Fruit fly (Drosophila melanogaster) whole organism, embryonic: Measurements from ENCODE around the gene CG7203.
A peak's percentile ranks its signal among the peaks of the same experiment; 100 is the strongest.

Experiments
- Atf-2 ChIP-seq: fragments of 200-800 bp; sonication (Bioruptor generic); optimal IDR thresholded peaks from 2 replicates; lab custom pipeline; 2016; ENCODE audit warnings: missing biosample characterization, missing genetic modification characterization
- Bgb ChIP-seq: fragments of 200-800 bp; sonication (Bioruptor generic); IDR thresholded peaks from 2 replicates; pipeline ENCODE4 v1.3.6; 2022; ENCODE audit warnings: missing biosample characterization, missing genetic modification characterization; ENCODE audit not compliant: partially characterized antibody
- C15 ChIP-seq: fragments of 200-800 bp; sonication (Bioruptor generic); IDR thresholded peaks from 3 replicates; pipeline ENCODE4 v1.3.6; 2022; ENCODE audit warnings: missing biosample characterization, missing genetic modification characterization
- CG10979 ChIP-seq: fragments of 200-800 bp; sonication (Bioruptor generic); optimal IDR thresholded peaks from 2 replicates; lab custom pipeline; 2018; ENCODE audit warnings: missing biosample characterization, mild to moderate bottlenecking, missing genetic modification characterization, moderate library complexity
- CG11398 ChIP-seq: fragments of 200-800 bp; sonication (Bioruptor generic); optimal IDR thresholded peaks from 2 replicates; lab custom pipeline; 2016; ENCODE audit warnings: missing biosample characterization, missing genetic modification characterization
- CG12155 ChIP-seq: fragments of 200-800 bp; sonication (Bioruptor generic); optimal IDR thresholded peaks from 3 replicates; lab custom pipeline; 2016; ENCODE audit warnings: missing biosample characterization, missing genetic modification characterization
- CG13894 ChIP-seq: fragments of 200-800 bp; sonication (Bioruptor generic); optimal IDR thresholded peaks from 3 replicates; lab custom pipeline; 2018; ENCODE audit warnings: missing biosample characterization, mild to moderate bottlenecking, missing genetic modification characterization, moderate library complexity
- CG14014 ChIP-seq: fragments of 200-800 bp; sonication (Bioruptor generic); IDR thresholded peaks from 2 replicates; pipeline ENCODE4 v1.3.6; 2022; ENCODE audit warnings: missing biosample characterization, missing genetic modification characterization
- CG14050 ChIP-seq: fragments of 200-800 bp; sonication (Bioruptor generic); IDR thresholded peaks from 3 replicates; pipeline ENCODE4 v1.3.6; 2022; ENCODE audit warnings: missing biosample characterization, missing genetic modification characterization
- CG14667 ChIP-seq: fragments of 200-800 bp; sonication (Bioruptor generic); IDR thresholded peaks from 2 replicates; pipeline ENCODE4 v1.3.6; 2022; ENCODE audit warnings: missing biosample characterization, missing genetic modification characterization
- CG14710 ChIP-seq: fragments of 200-800 bp; sonication (Bioruptor generic); optimal IDR thresholded peaks from 3 replicates; lab custom pipeline; 2019; ENCODE audit warnings: missing biosample characterization, mild to moderate bottlenecking, missing genetic modification characterization, moderate library complexity
- CG18011 ChIP-seq: fragments of 200-800 bp; sonication (Bioruptor generic); optimal IDR thresholded peaks from 2 replicates; lab custom pipeline; 2017; ENCODE audit warnings: missing biosample characterization, missing genetic modification characterization, mild to moderate bottlenecking, moderate library complexity, missing genotype
- CG3281 ChIP-seq: fragments of 200-800 bp; sonication (Bioruptor generic); optimal IDR thresholded peaks from 3 replicates; lab custom pipeline; 2017; ENCODE audit warnings: missing biosample characterization, mild to moderate bottlenecking, missing genetic modification characterization
- CG4854 ChIP-seq: fragments of 200-800 bp; sonication (Bioruptor generic); optimal IDR thresholded peaks from 2 replicates; lab custom pipeline; 2016; ENCODE audit warnings: missing biosample characterization, missing genetic modification characterization, inconsistent platforms
- CG6175 ChIP-seq: fragments of 200-800 bp; sonication (Bioruptor generic); IDR thresholded peaks from 3 replicates; pipeline ENCODE4 v1.3.6; 2022; ENCODE audit warnings: missing biosample characterization, missing genetic modification characterization
- CG6813 ChIP-seq: fragments of 200-800 bp; sonication (Bioruptor generic); optimal IDR thresholded peaks from 2 replicates; lab custom pipeline; 2017; ENCODE audit warnings: missing biosample characterization, missing genetic modification characterization, mild to moderate bottlenecking, moderate library complexity, missing genetic modification reagents
- CG7357 ChIP-seq: fragments of 200-800 bp; sonication (Bioruptor generic); IDR thresholded peaks from 3 replicates; pipeline ENCODE4 v1.3.6; 2022; ENCODE audit warnings: missing biosample characterization, missing genetic modification characterization
- CG7987 ChIP-seq: fragments of 200-800 bp; sonication (Bioruptor generic); optimal IDR thresholded peaks from 2 replicates; lab custom pipeline; 2018; ENCODE audit warnings: missing biosample characterization, mild to moderate bottlenecking, missing genetic modification characterization, moderate library complexity
- CG8478 ChIP-seq: fragments of >200 bp; optimal IDR thresholded peaks from 2 replicates; lab custom pipeline; 2018
- Eip74EF ChIP-seq, 2 experiments: fragments of 200-800 bp in 1 of 2; fragments of >200 bp in 1 of 2; sonication (Bioruptor generic) in 1 of 2; optimal IDR thresholded peaks; 2 replicates each; lab custom pipeline; 2017 to 2019; ENCODE audit warnings: missing biosample characterization in 2 of 2, missing genetic modification characterization in 2 of 2, mild to moderate bottlenecking in 1 of 2, moderate library complexity in 1 of 2
- Elba2 ChIP-seq: fragments of 200-800 bp; sonication (Bioruptor generic); optimal IDR thresholded peaks from 3 replicates; lab custom pipeline; 2016; ENCODE audit warnings: missing biosample characterization, missing genetic modification characterization
- Hmr ChIP-seq: fragments of 200-800 bp; sonication (Bioruptor generic); optimal IDR thresholded peaks from 3 replicates; lab custom pipeline; 2017; ENCODE audit warnings: mild to moderate bottlenecking, missing biosample characterization, missing genetic modification reagents, missing genetic modification characterization
- Lhr ChIP-seq: fragments of 200-800 bp; sonication (Bioruptor generic); optimal IDR thresholded peaks from 3 replicates; lab custom pipeline; 2017; ENCODE audit warnings: mild to moderate bottlenecking, missing biosample characterization, missing genetic modification reagents, missing genetic modification characterization
- Lpt ChIP-seq: fragments of >200 bp; optimal IDR thresholded peaks from 2 replicates; lab custom pipeline; 2018; ENCODE audit warnings: missing biosample characterization, missing genetic modification characterization
- Mad ChIP-seq: fragments of 200-800 bp; sonication (Bioruptor generic); optimal IDR thresholded peaks from 2 replicates; lab custom pipeline; 2016; ENCODE audit warnings: missing biosample characterization, missing genetic modification characterization
- Med ChIP-seq: fragments of 200-800 bp; sonication (Bioruptor generic); peaks from one replicate; lab custom pipeline; 2016; ENCODE audit warnings: missing biosample characterization, missing genetic modification characterization, mild to moderate bottlenecking, inconsistent platforms, moderate library complexity
- Scr ChIP-seq: fragments of 200-800 bp; sonication (Bioruptor generic); IDR thresholded peaks from 2 replicates; pipeline ENCODE4 v1.3.6; 2022; ENCODE audit warnings: missing biosample characterization, missing genetic modification characterization; ENCODE audit not compliant: partially characterized antibody
- ara ChIP-seq: fragments of 200-800 bp; sonication (Bioruptor generic); IDR thresholded peaks from 2 replicates; pipeline ENCODE4 v1.3.6; 2022; ENCODE audit warnings: missing biosample characterization, missing genetic modification characterization
- chn ChIP-seq: fragments of 200-800 bp; sonication (Bioruptor generic); optimal IDR thresholded peaks from 2 replicates; lab custom pipeline; 2016; ENCODE audit warnings: missing biosample characterization, missing genetic modification characterization
- crc ChIP-seq: fragments of 200-800 bp; sonication (Bioruptor generic); optimal IDR thresholded peaks from 2 replicates; lab custom pipeline; 2016; ENCODE audit warnings: missing biosample characterization, missing genetic modification characterization
- dmrt99B ChIP-seq: fragments of 200-800 bp; sonication (Bioruptor generic); optimal IDR thresholded peaks from 2 replicates; lab custom pipeline; 2018; ENCODE audit warnings: missing biosample characterization, mild to moderate bottlenecking, missing genetic modification characterization, moderate library complexity
- dysf ChIP-seq: fragments of 200-800 bp; sonication (Bioruptor generic); IDR thresholded peaks from 3 replicates; pipeline ENCODE4 v1.3.6; 2022; ENCODE audit warnings: missing biosample characterization, missing genetic modification characterization
- eyg ChIP-seq: fragments of 200-800 bp; sonication (Bioruptor generic); optimal IDR thresholded peaks from 3 replicates; lab custom pipeline; 2016; ENCODE audit warnings: missing biosample characterization, missing genetic modification characterization
- gcm ChIP-seq: fragments of 200-800 bp; sonication (Bioruptor generic); optimal IDR thresholded peaks from 2 replicates; lab custom pipeline; 2019; ENCODE audit warnings: missing biosample characterization, mild to moderate bottlenecking, missing genetic modification characterization, moderate library complexity
- grau ChIP-seq: fragments of 200-800 bp; optimal IDR thresholded peaks from 3 replicates; lab custom pipeline; 2019; ENCODE audit warnings: missing biosample characterization, mild to moderate bottlenecking, missing genetic modification characterization, moderate library complexity
- lmd ChIP-seq: fragments of 200-800 bp; sonication (Bioruptor generic); IDR thresholded peaks from 2 replicates; pipeline ENCODE4 v1.3.6; 2022; ENCODE audit warnings: missing biosample characterization, missing genetic modification characterization
- nom ChIP-seq: fragments of 200-800 bp; sonication (Bioruptor generic); optimal IDR thresholded peaks from 2 replicates; lab custom pipeline; 2017; ENCODE audit warnings: missing biosample characterization, missing genetic modification characterization, mild to moderate bottlenecking, moderate library complexity, missing genetic modification reagents
- otp ChIP-seq: fragments of 200-800 bp; sonication (Bioruptor generic); IDR thresholded peaks from 3 replicates; pipeline ENCODE4, ENCODE4 v1.3.6; 2022; ENCODE audit warnings: missing biosample characterization, missing genetic modification characterization
- prd ChIP-seq, 3 experiments: fragments of >200 bp in 2 of 3; fragments of 200-800 bp in 1 of 3; sonication (Bioruptor generic) in 1 of 3; optimal IDR thresholded peaks in 2 of 3; IDR thresholded peaks in 1 of 3; 2 replicates in 2 of 3; 3 replicates in 1 of 3; pipeline versions ENCODE4 v1.3.6 to Lab custom; 2017 to 2022; ENCODE audit warnings: missing biosample characterization in 1 of 3, missing genetic modification characterization in 1 of 3
- rib ChIP-seq: fragments of 200-800 bp; sonication (Bioruptor generic); IDR thresholded peaks from 2 replicates; pipeline ENCODE4 v1.3.6; 2022; ENCODE audit warnings: missing biosample characterization, missing genetic modification characterization
- salm ChIP-seq: fragments of 200-800 bp; sonication (Bioruptor generic); optimal IDR thresholded peaks from 2 replicates; lab custom pipeline; 2018; ENCODE audit warnings: missing biosample characterization, mild to moderate bottlenecking, missing genetic modification characterization
- sd ChIP-seq: fragments of 200-800 bp; sonication (Bioruptor generic); optimal IDR thresholded peaks from 3 replicates; lab custom pipeline; 2018; ENCODE audit warnings: missing biosample characterization, mild to moderate bottlenecking, missing genetic modification characterization, moderate library complexity
- sima ChIP-seq: fragments of 200-800 bp; sonication (Bioruptor generic); optimal IDR thresholded peaks from 2 replicates; lab custom pipeline; 2016; ENCODE audit warnings: missing biosample characterization, missing genetic modification characterization
- slbo ChIP-seq: fragments of 200-800 bp; sonication (Bioruptor generic); IDR thresholded peaks from 2 replicates; pipeline ENCODE4 v1.3.6; 2022; ENCODE audit warnings: missing biosample characterization, missing genetic modification characterization
- stwl ChIP-seq: fragments of 200-800 bp; sonication (Bioruptor generic); optimal IDR thresholded peaks from 3 replicates; lab custom pipeline; 2018; ENCODE audit warnings: missing biosample characterization, mild to moderate bottlenecking, missing genetic modification characterization, moderate library complexity
- ttk ChIP-seq: fragments of 200-800 bp; sonication (Bioruptor generic); IDR thresholded peaks from 2 replicates; pipeline ENCODE4 v2.1.2; 2022; ENCODE audit warnings: missing biosample characterization, missing genetic modification characterization
- usp ChIP-seq: fragments of >200 bp; optimal IDR thresholded peaks from 2 replicates; lab custom pipeline; 2017; ENCODE audit warnings: missing biosample characterization, missing genetic modification characterization
- vvl ChIP-seq: fragments of 200-800 bp; sonication (Bioruptor generic); IDR thresholded peaks from 2 replicates; pipeline ENCODE4 v1.3.6; 2022; ENCODE audit warnings: missing biosample characterization, missing genetic modification characterization
- wdn ChIP-seq: fragments of 200-800 bp; sonication (Bioruptor generic); IDR thresholded peaks from 2 replicates; pipeline ENCODE4 v1.3.6; 2022; ENCODE audit warnings: missing biosample characterization, missing genetic modification characterization

Gene CG7203

DNA sequence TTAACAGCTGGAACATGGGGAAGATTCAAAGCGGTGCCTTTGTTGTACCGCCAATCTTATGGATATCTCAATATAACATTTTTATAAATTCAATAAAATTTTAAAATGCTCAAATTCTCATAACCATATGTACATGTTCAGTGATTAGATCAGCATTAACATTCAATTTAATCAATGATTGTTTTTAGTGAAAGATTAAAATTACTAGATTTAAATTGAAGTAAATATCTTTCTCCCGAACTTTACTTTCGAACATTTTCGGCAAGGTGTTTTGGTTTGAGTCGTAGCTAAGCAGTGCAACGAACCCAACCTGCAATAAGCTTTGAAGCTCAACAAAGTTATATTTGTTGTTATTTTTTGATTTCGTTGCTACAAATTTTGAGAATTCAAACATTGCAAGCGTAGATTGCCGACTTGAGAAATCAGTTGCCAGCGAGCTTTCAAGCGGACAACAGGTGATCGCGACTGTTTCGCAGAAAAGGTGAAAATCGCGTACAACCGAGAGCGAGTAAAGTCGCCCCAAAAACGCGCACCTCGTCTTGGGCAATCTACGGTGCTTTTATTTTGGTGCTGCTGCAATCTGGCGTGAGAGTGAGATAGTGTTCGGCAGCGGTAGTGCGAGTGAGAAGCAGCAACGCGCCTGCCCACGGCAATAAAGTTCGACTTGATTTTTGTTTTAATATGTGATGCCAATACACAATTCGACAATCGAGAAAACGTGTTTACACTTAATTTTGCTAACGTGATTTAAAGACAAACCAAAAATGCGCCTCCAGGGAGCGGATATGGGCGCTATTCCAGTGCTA is 50.4 kb downstream of the CG7203 start, which contains the start of gene Tep3 (continued):
- peak; percentile 57 for TF ChIP-seq CG13894 (tag; lab: Kevin White, UChicago)
- no peak for TF ChIP-seq wdn (GFP tag; lab: Robert Waterston, UW)
- TF ChIP-seq vvl (GFP tag; lab: Robert Waterston, UW), result 0 out of 2 replicates have a peak, but pooled peaks have one; percentile 30
- no peak for TF ChIP-seq otp (GFP tag; lab: Robert Waterston, UW)
- no peak for TF ChIP-seq CG8478 (lab: Kevin White, UChicago)
- no peak for TF ChIP-seq usp (GFP tag; lab: Kevin White, UChicago)
- no peak for TF ChIP-seq C15
- TF ChIP-seq stwl, result peak; percentile 0
- TF ChIP-seq CG14014, result no peak
- peak; percentile 33; the same call in 1 of the 3 replicates for TF ChIP-seq dysf (GFP tag; lab: Robert Waterston, UW)
- no peak for TF ChIP-seq salm (tag; lab: Kevin White, UChicago)
- no peak for TF ChIP-seq Atf-2 (GFP tag; lab: Kevin White, UChicago)
- TF ChIP-seq grau (tag; lab: Kevin White, UChicago), result no peak
- no peak for TF ChIP-seq nom (GFP tag; lab: Kevin White, UChicago)
- no peak for TF ChIP-seq Lpt (GFP tag; lab: Kevin White, UChicago)
- no peak for TF ChIP-seq lmd (GFP tag; lab: Robert Waterston, UW)
- no peak; the same call in 2 of the 3 replicates for TF ChIP-seq CG7357 (GFP tag; lab: Robert Waterston, UW)
- no peak for TF ChIP-seq CG6813 (GFP tag; lab: Kevin White, UChicago)
- no peak for TF ChIP-seq sima (GFP tag; lab: Kevin White, UChicago)
- peak; percentile 31 for TF ChIP-seq sd (tag; lab: Kevin White, UChicago)
- peak; percentile 35 for TF ChIP-seq Hmr (GFP tag; lab: Kevin White, UChicago)
- no peak for TF ChIP-seq Mad
- TF ChIP-seq CG4854 (GFP tag; lab: Kevin White, UChicago), result peak; percentile 19
- no peak for TF ChIP-seq gcm
- no peak for TF ChIP-seq CG18011 (GFP tag; lab: Kevin White, UChicago)
- no peak for TF ChIP-seq dmrt99B
- peak; percentile 32; the same call in 1 of the 2 replicates for TF ChIP-seq Bgb (GFP tag; lab: Robert Waterston, UW)
- no peak for TF ChIP-seq CG10979 (tag; lab: Kevin White, UChicago)
- no peak for TF ChIP-seq CG14050 (GFP tag; lab: Robert Waterston, UW)
- TF ChIP-seq ttk (GFP tag; lab: Robert Waterston, UW), result no peak
- no peak for TF ChIP-seq Eip74EF (GFP tag; optimal IDR thresholded peaks at IDR 0.05; lab: Kevin White, UChicago)
- TF ChIP-seq Lhr (GFP tag; lab: Kevin White, UChicago), result peak; percentile 29
- TF ChIP-seq slbo (GFP tag; lab: Robert Waterston, UW), result peak; percentile 43; the same call in 1 of the 2 replicates
- no peak for TF ChIP-seq Elba2 (GFP tag; lab: Kevin White, UChicago)
- TF ChIP-seq CG3281 (GFP tag; lab: Kevin White, UChicago), result no peak
- no peak for TF ChIP-seq crc (GFP tag; lab: Kevin White, UChicago)
- TF ChIP-seq ara (GFP tag; lab: Robert Waterston, UW), result no peak
- TF ChIP-seq rib (GFP tag; lab: Robert Waterston, UW), result no peak
- no peak for TF ChIP-seq CG14667 (GFP tag; lab: Robert Waterston, UW)
- no peak for TF ChIP-seq eyg (GFP tag; lab: Kevin White, UChicago)
- TF ChIP-seq CG14710 (tag; lab: Kevin White, UChicago), result no peak
- no peak for TF ChIP-seq CG11398
- TF ChIP-seq Scr (GFP tag; lab: Robert Waterston, UW), result no peak
- no peak for TF ChIP-seq CG12155
- TF ChIP-seq CG6175 (GFP tag; lab: Robert Waterston, UW), result no peak
- peak; percentile 24 for TF ChIP-seq chn (GFP tag; lab: Kevin White, UChicago)
- TF ChIP-seq Med, result peak; percentile 92
- TF ChIP-seq CG7987 (GFP tag; lab: Kevin White, UChicago), result no peak
- no peak for TF ChIP-seq prd (optimal IDR thresholded peaks at IDR 0.05; lab: Kevin White, UChicago)
- 0 out of 3 replicates have a peak, but pooled peaks have one; percentile 37 for TF ChIP-seq prd (GFP tag; IDR thresholded peaks at IDR 0.05; lab: Robert Waterston, UW)
